Fruit fly (Drosophila melanogaster) whole organism, embryonic: ENCODE measurements around the gene slam.

Source experiments
- Aef1 ChIP-seq: fragments of 200-800 bp; sonication (Bioruptor generic); IDR thresholded peaks from 3 replicates; pipeline ENCODE4 v1.3.6; 2022; ENCODE audit warnings: missing biosample characterization, missing genetic modification characterization
- Atf6 ChIP-seq: fragments of 200-800 bp; sonication (Bioruptor generic); IDR thresholded peaks from 2 replicates; pipeline ENCODE4 v1.3.6; 2022; ENCODE audit warnings: missing biosample characterization, missing genetic modification characterization
- Blimp-1 ChIP-seq: fragments of 200-800 bp; sonication (Bioruptor generic); optimal IDR thresholded peaks from 3 replicates; lab custom pipeline; 2018; ENCODE audit warnings: missing biosample characterization, missing genetic modification characterization, mild to moderate bottlenecking, moderate library complexity, missing genetic modification reagents
- CG10147 ChIP-seq: fragments of 200-800 bp; sonication (Bioruptor generic); optimal IDR thresholded peaks from 2 replicates; lab custom pipeline; 2019; ENCODE audit warnings: missing biosample characterization, mild to moderate bottlenecking, missing genetic modification characterization, moderate library complexity
- CG10267 ChIP-seq: fragments of 200-800 bp; sonication (Bioruptor generic); optimal IDR thresholded peaks from 2 replicates; lab custom pipeline; 2018; ENCODE audit warnings: missing biosample characterization, mild to moderate bottlenecking, missing genetic modification characterization, moderate library complexity
- CG10321 ChIP-seq: fragments of 200-800 bp; sonication (Bioruptor generic); IDR thresholded peaks from 2 replicates; pipeline ENCODE4 v1.3.6; 2022; ENCODE audit warnings: missing biosample characterization, missing genetic modification characterization
- CG11456 ChIP-seq: fragments of 200-800 bp; sonication (Bioruptor generic); IDR thresholded peaks from 3 replicates; pipeline ENCODE4 v1.3.6; 2022; ENCODE audit warnings: missing biosample characterization, missing genetic modification characterization
- CG12219 ChIP-seq: fragments of 200-800 bp; sonication (Bioruptor generic); optimal IDR thresholded peaks from 3 replicates; lab custom pipeline; 2018; ENCODE audit warnings: missing biosample characterization, mild to moderate bottlenecking, missing genetic modification characterization
- CG12659 ChIP-seq: fragments of 200-800 bp; sonication (Bioruptor generic); optimal IDR thresholded peaks from 3 replicates; lab custom pipeline; 2017; ENCODE audit warnings: mild to moderate bottlenecking, missing biosample characterization, missing genetic modification reagents, missing genetic modification characterization
- CG30020 ChIP-seq: fragments of 200-800 bp; optimal IDR thresholded peaks from 2 replicates; lab custom pipeline; 2019; ENCODE audit warnings: missing biosample characterization, mild to moderate bottlenecking, missing genetic modification characterization, moderate library complexity
- CG30403 ChIP-seq: fragments of 200-800 bp; sonication (Bioruptor generic); optimal IDR thresholded peaks from 3 replicates; lab custom pipeline; 2016; ENCODE audit warnings: missing biosample characterization, missing genetic modification characterization
- CG3726 ChIP-seq: fragments of 200-800 bp; sonication (Bioruptor generic); IDR thresholded peaks from 3 replicates; pipeline ENCODE4, ENCODE4 v1.3.6; 2022; ENCODE audit warnings: missing biosample characterization, missing genetic modification characterization
- CG4424 ChIP-seq: fragments of 200-800 bp; sonication (Bioruptor generic); optimal IDR thresholded peaks from 3 replicates; lab custom pipeline; 2016; ENCODE audit warnings: missing biosample characterization, missing genetic modification characterization
- CG6654 ChIP-seq: fragments of 200-800 bp; sonication (Bioruptor generic); optimal IDR thresholded peaks from 2 replicates; lab custom pipeline; 2017; ENCODE audit warnings: missing biosample characterization, mild to moderate bottlenecking, missing genetic modification characterization
- CG9215 ChIP-seq: fragments of 200-800 bp; sonication (Bioruptor generic); IDR thresholded peaks from 2 replicates; pipeline ENCODE4 v1.3.6; 2022; ENCODE audit warnings: missing biosample characterization, missing genetic modification characterization
- Camta ChIP-seq: fragments of 200-800 bp; sonication (Bioruptor generic); optimal IDR thresholded peaks from 2 replicates; lab custom pipeline; 2016; ENCODE audit warnings: missing biosample characterization, missing genetic modification characterization
- D19B ChIP-seq: fragments of 200-800 bp; sonication (Bioruptor generic); optimal IDR thresholded peaks from 2 replicates; lab custom pipeline; 2017; ENCODE audit warnings: missing biosample characterization, mild to moderate bottlenecking, missing genetic modification characterization
- Dbx ChIP-seq: fragments of 200-800 bp; sonication (Bioruptor generic); IDR thresholded peaks from 3 replicates; pipeline ENCODE4 v1.3.6; 2022; ENCODE audit warnings: missing biosample characterization, missing genetic modification characterization
- Ets65A ChIP-seq: fragments of 200-800 bp; sonication (Bioruptor generic); peaks from one replicate; lab custom pipeline; 2016; ENCODE audit warnings: missing biosample characterization, missing genetic modification characterization
- HHEX ChIP-seq: fragments of 200-800 bp; sonication (Bioruptor generic); optimal IDR thresholded peaks from 3 replicates; lab custom pipeline; 2017; ENCODE audit warnings: missing biosample characterization, mild to moderate bottlenecking, missing genetic modification characterization, missing genetic modification reagents
- HLHmδ ChIP-seq: fragments of 200-800 bp; sonication (Bioruptor generic); optimal IDR thresholded peaks from 2 replicates; lab custom pipeline; 2018; ENCODE audit warnings: missing biosample characterization, mild to moderate bottlenecking, missing genetic modification characterization, moderate library complexity
- Mad ChIP-seq: fragments of 200-800 bp; sonication (Bioruptor generic); optimal IDR thresholded peaks from 2 replicates; lab custom pipeline; 2016; ENCODE audit warnings: missing biosample characterization, missing genetic modification characterization
- Meics ChIP-seq: fragments of 200-800 bp; sonication (Bioruptor generic); optimal IDR thresholded peaks from 2 replicates; lab custom pipeline; 2017; ENCODE audit warnings: missing biosample characterization, mild to moderate bottlenecking, missing genetic modification characterization
- NK7.1 ChIP-seq: fragments of 200-800 bp; sonication (Bioruptor generic); optimal IDR thresholded peaks from 3 replicates; lab custom pipeline; 2016; ENCODE audit warnings: missing biosample characterization, missing genetic modification characterization
- Pdp1 ChIP-seq, 2 experiments: fragments of 200-800 bp; sonication (Bioruptor generic); optimal IDR thresholded peaks; 3 replicates each; lab custom pipeline; 2016; ENCODE audit warnings: missing biosample characterization in 2 of 2, missing genetic modification characterization in 2 of 2, mild to moderate bottlenecking in 1 of 2, moderate library complexity in 1 of 2
- Spps ChIP-seq: fragments of 200-800 bp; sonication (Bioruptor generic); optimal IDR thresholded peaks from 2 replicates; lab custom pipeline; 2018; ENCODE audit warnings: missing biosample characterization, mild to moderate bottlenecking, missing genetic modification characterization
- Taf1 ChIP-seq: fragments of 200-800 bp; sonication (Bioruptor generic); IDR thresholded peaks from 2 replicates; pipeline ENCODE4 v1.3.6; 2022; ENCODE audit warnings: missing biosample characterization, missing genetic modification characterization
- br ChIP-seq: fragments of >200 bp; optimal IDR thresholded peaks from 2 replicates; lab custom pipeline; 2017
- ci ChIP-seq: fragments of 200-800 bp; sonication (Bioruptor generic); IDR thresholded peaks from 3 replicates; pipeline ENCODE4 v1.3.6; 2022; ENCODE audit warnings: missing biosample characterization, missing genetic modification characterization
- croc ChIP-seq: fragments of 200-800 bp; sonication (Bioruptor generic); conservative IDR thresholded peaks from 3 replicates; pipeline ENCODE4 v1.3.6; 2022; ENCODE audit warnings: missing biosample characterization, missing genetic modification characterization
- eve ChIP-seq, 2 experiments: fragments of >200 bp; optimal IDR thresholded peaks; 2 replicates each; lab custom pipeline; 2017; ENCODE audit warnings: missing biosample characterization in 2 of 2, missing genetic modification characterization in 2 of 2
- fd64A ChIP-seq: fragments of 200-800 bp; sonication (Bioruptor generic); optimal IDR thresholded peaks from 3 replicates; lab custom pipeline; 2018; ENCODE audit warnings: missing biosample characterization, mild to moderate bottlenecking, missing genetic modification characterization
- fd96Cb ChIP-seq: fragments of 200-800 bp; sonication (Bioruptor generic); optimal IDR thresholded peaks from 2 replicates; lab custom pipeline; 2018; ENCODE audit warnings: missing biosample characterization, mild to moderate bottlenecking, missing genetic modification characterization, moderate library complexity
- ham ChIP-seq: fragments of 200-800 bp; sonication (Bioruptor generic); IDR thresholded peaks from 2 replicates; pipeline ENCODE4 v1.3.6; 2022; ENCODE audit warnings: missing biosample characterization, missing genetic modification characterization
- hkb ChIP-seq, 2 experiments: fragments of 200-800 bp in 1 of 2; fragments of >200 bp in 1 of 2; sonication (Bioruptor generic) in 1 of 2; IDR thresholded peaks in 1 of 2; optimal IDR thresholded peaks in 1 of 2; 2 replicates each; pipeline versions ENCODE4 v1.3.6 to Lab custom; 2017 to 2022; ENCODE audit warnings: missing biosample characterization in 1 of 2, missing genetic modification characterization in 1 of 2
- hth ChIP-seq: fragments of >200 bp; optimal IDR thresholded peaks from 2 replicates; lab custom pipeline; 2017; ENCODE audit warnings: inconsistent platforms
- lab ChIP-seq: fragments of 200-800 bp; sonication (Bioruptor generic); optimal IDR thresholded peaks from 3 replicates; lab custom pipeline; 2017; ENCODE audit warnings: missing biosample characterization, missing genetic modification characterization, mild to moderate bottlenecking, moderate library complexity, missing genetic modification reagents
- lmd ChIP-seq: fragments of 200-800 bp; sonication (Bioruptor generic); IDR thresholded peaks from 2 replicates; pipeline ENCODE4 v1.3.6; 2022; ENCODE audit warnings: missing biosample characterization, missing genetic modification characterization
- mld ChIP-seq: fragments of 200-800 bp; sonication (Bioruptor generic); IDR thresholded peaks from 3 replicates; pipeline ENCODE4 v1.3.6; 2022; ENCODE audit warnings: missing biosample characterization, missing genetic modification characterization; ENCODE audit not compliant: partially characterized antibody
- nau ChIP-seq: fragments of 200-800 bp; sonication (Bioruptor generic); optimal IDR thresholded peaks from 3 replicates; lab custom pipeline; 2017; ENCODE audit warnings: missing biosample characterization, mild to moderate bottlenecking, missing genetic modification characterization, missing genetic modification reagents
- prd ChIP-seq, 3 experiments: fragments of >200 bp in 2 of 3; fragments of 200-800 bp in 1 of 3; sonication (Bioruptor generic) in 1 of 3; optimal IDR thresholded peaks in 2 of 3; IDR thresholded peaks in 1 of 3; 2 replicates in 2 of 3; 3 replicates in 1 of 3; pipeline versions ENCODE4 v1.3.6 to Lab custom; 2017 to 2022; ENCODE audit warnings: missing biosample characterization in 1 of 3, missing genetic modification characterization in 1 of 3
- psq ChIP-seq: fragments of 200-800 bp; sonication (Bioruptor generic); optimal IDR thresholded peaks from 2 replicates; lab custom pipeline; 2017; ENCODE audit warnings: missing biosample characterization, missing genetic modification characterization
- sisA ChIP-seq: fragments of 200-800 bp; sonication (Bioruptor generic); IDR thresholded peaks from 2 replicates; pipeline ENCODE4 v1.3.6; 2022; ENCODE audit warnings: missing biosample characterization, missing genetic modification characterization
- so ChIP-seq: fragments of 200-800 bp; sonication (Bioruptor generic); IDR thresholded peaks from 3 replicates; pipeline ENCODE4 v1.3.6; 2022; ENCODE audit warnings: missing biosample characterization, missing genetic modification characterization
- sr ChIP-seq: fragments of 200-800 bp; sonication (Bioruptor generic); IDR thresholded peaks from 3 replicates; pipeline ENCODE4 v1.3.6; 2022; ENCODE audit warnings: missing biosample characterization, missing genetic modification characterization
- vnd ChIP-seq: fragments of 200-800 bp; sonication (Bioruptor generic); IDR thresholded peaks from 3 replicates; pipeline ENCODE4 v1.3.6; 2022; ENCODE audit warnings: missing biosample characterization, missing genetic modification characterization; ENCODE audit not compliant: partially characterized antibody
- z ChIP-seq: fragments of 200-800 bp; sonication (Bioruptor generic); IDR thresholded peaks from 3 replicates; pipeline ENCODE4 v1.3.6; 2022; ENCODE audit warnings: missing biosample characterization, missing genetic modification characterization
- zen ChIP-seq: fragments of 200-800 bp; sonication (Bioruptor generic); optimal IDR thresholded peaks from 3 replicates; lab custom pipeline; 2018; ENCODE audit warnings: missing biosample characterization, mild to moderate bottlenecking, missing genetic modification characterization, moderate library complexity
- zfh2 ChIP-seq: fragments of 200-800 bp; sonication (Bioruptor generic); optimal IDR thresholded peaks from 2 replicates; lab custom pipeline; 2016; ENCODE audit warnings: missing biosample characterization, missing genetic modification characterization

slam gene

dm6 chr2L:6323536-6324385 lies 48.4 kb upstream of the slam start, which contains the start of gene PDZ-GEF (continued):
- TF ChIP-seq hkb (optimal IDR thresholded peaks at IDR 0.05; lab: Kevin White, UChicago) (no peak), hkb (GFP tag; IDR thresholded peaks at IDR 0.05; lab: Robert Waterston, UW) (0 out of 2 replicates have a peak, but pooled peaks have one; percentile 14), CG30020 (tag; lab: Kevin White, UChicago) (no peak), HLHmδ (GFP tag; lab: Kevin White, UChicago) (no peak), lab (GFP tag; lab: Kevin White, UChicago) (no peak), fd64A (no peak), sr (GFP tag; lab: Robert Waterston, UW) (no peak), sisA (peak; percentile 62), eve (GFP tag; optimal IDR thresholded peaks at IDR 0.05; lab: Kevin White, UChicago) (no peak), CG9215 (GFP tag; lab: Robert Waterston, UW) (no peak), CG12219 (GFP tag; lab: Kevin White, UChicago) (no peak), CG3726 (GFP tag; lab: Robert Waterston, UW) (no peak), CG12659 (peak; percentile 76), fd96Cb (tag; lab: Kevin White, UChicago) (peak; percentile 15), Dbx (GFP tag; lab: Robert Waterston, UW) (peak; percentile 68; the same call in 2 of the 3 replicates), z (GFP tag; lab: Robert Waterston, UW) (no peak), CG30403 (peak; percentile 54), Meics (GFP tag; lab: Kevin White, UChicago) (no peak), Taf1 (GFP tag; lab: Robert Waterston, UW) (no peak), Aef1 (GFP tag; lab: Robert Waterston, UW) (no peak), croc (GFP tag; lab: Robert Waterston, UW) (no peak), CG10267 (tag; lab: Kevin White, UChicago) (peak; percentile 68), HHEX (GFP tag; lab: Kevin White, UChicago) (no peak), zen (peak; percentile 68), vnd (GFP tag; lab: Robert Waterston, UW) (no peak), CG10321 (GFP tag; lab: Robert Waterston, UW) (no peak), nau (GFP tag; lab: Kevin White, UChicago) (no peak), br (lab: Kevin White, UChicago) (no peak), NK7.1 (GFP tag; lab: Kevin White, UChicago) (no peak), lmd (peak; percentile 16; the same call in 1 of the 2 replicates), hth (lab: Kevin White, UChicago) (no peak), Mad (GFP tag; lab: Kevin White, UChicago) (peak; percentile 33), prd (optimal IDR thresholded peaks at IDR 0.05; lab: Kevin White, UChicago) (no peak), prd (GFP tag; IDR thresholded peaks at IDR 0.05; lab: Robert Waterston, UW) (peak; percentile 60), mld (no peak), CG4424 (peak; percentile 70), Ets65A (GFP tag; lab: Kevin White, UChicago) (peak; percentile 92), Camta (GFP tag; lab: Kevin White, UChicago) (peak; percentile 39), CG6654 (GFP tag; lab: Kevin White, UChicago) (no peak), zfh2 (GFP tag; lab: Kevin White, UChicago) (no peak), Atf6 (GFP tag; lab: Robert Waterston, UW) (no peak), CG10147 (no peak), Spps (tag; lab: Kevin White, UChicago) (no peak), Pdp1 (GFP tag; optimal IDR thresholded peaks at IDR 0.05; lab: Kevin White, UChicago) (peak in 1 of 2 experiments; percentile 34), Blimp-1 (peak; percentile 46), ci (GFP tag; lab: Robert Waterston, UW) (peak; percentile 86), so (GFP tag; lab: Robert Waterston, UW) (0 out of 3 replicates have a peak, but pooled peaks have one; percentile 41), CG11456 (GFP tag; lab: Robert Waterston, UW) (peak; percentile 90), D19B (GFP tag; lab: Kevin White, UChicago) (no peak), ham (GFP tag; lab: Robert Waterston, UW) (no peak), psq (GFP tag; lab: Kevin White, UChicago) (no peak)
